Fruit fly (Drosophila melanogaster): ENCODE measurements around the gene fz.
A peak's percentile ranks its signal among the peaks of the same experiment; 100 is the strongest.

fz gene

DNA sequence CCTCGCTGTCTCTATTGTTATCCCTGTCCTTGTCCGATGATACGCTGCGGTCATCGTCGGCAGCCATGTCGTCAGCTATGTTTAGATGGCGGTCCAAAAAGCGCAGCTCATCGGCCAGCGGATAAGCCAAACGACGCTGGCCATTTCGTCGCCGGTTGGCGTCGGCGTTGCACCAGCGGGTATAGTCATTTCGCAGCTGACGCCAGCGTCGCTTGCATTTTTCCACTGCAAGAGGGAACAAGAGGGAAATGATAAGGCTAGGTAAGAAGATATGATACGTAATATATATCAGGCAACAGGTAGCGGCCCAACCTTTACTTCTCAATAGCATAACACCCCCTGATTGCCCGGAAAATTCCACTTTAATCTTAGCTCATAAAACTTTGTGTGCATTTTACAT is 132.5 kb downstream of the fz start:
- TF ChIP-seq CG14711 (tag; optimal IDR thresholded peaks at IDR 0.05) (no peak), pad (GFP tag; optimal IDR thresholded peaks at IDR 0.05) (no peak), toe (GFP tag; optimal IDR thresholded peaks at IDR 0.05) (no peak), CG11617 (GFP tag; optimal IDR thresholded peaks at IDR 0.05) (no peak), CG7101 (tag; optimal IDR thresholded peaks at IDR 0.05) (no peak), Mnt (GFP tag; optimal IDR thresholded peaks at IDR 0.05) (no peak), Crg-1 (GFP tag; optimal IDR thresholded peaks at IDR 0.05) (no peak), CG7045 (GFP tag; optimal IDR thresholded peaks at IDR 0.05) (no peak), tj (GFP tag; optimal IDR thresholded peaks at IDR 0.05) (no peak), Clk (GFP tag; optimal IDR thresholded peaks at IDR 0.05) (no peak), ovo (GFP tag; optimal IDR thresholded peaks at IDR 0.05) (no peak), kay (GFP tag; ENCODE audit: borderline replicate concordance) (no peak), bab1 (GFP tag; optimal IDR thresholded peaks at IDR 0.05) (no peak), Hr96 (GFP tag; optimal IDR thresholded peaks at IDR 0.05) (no peak), cnc (optimal IDR thresholded peaks at IDR 0.05) (no peak), cic (GFP tag; optimal IDR thresholded peaks at IDR 0.05) (no peak), CG1620 (GFP tag; optimal IDR thresholded peaks at IDR 0.05) (no peak)

DNA sequence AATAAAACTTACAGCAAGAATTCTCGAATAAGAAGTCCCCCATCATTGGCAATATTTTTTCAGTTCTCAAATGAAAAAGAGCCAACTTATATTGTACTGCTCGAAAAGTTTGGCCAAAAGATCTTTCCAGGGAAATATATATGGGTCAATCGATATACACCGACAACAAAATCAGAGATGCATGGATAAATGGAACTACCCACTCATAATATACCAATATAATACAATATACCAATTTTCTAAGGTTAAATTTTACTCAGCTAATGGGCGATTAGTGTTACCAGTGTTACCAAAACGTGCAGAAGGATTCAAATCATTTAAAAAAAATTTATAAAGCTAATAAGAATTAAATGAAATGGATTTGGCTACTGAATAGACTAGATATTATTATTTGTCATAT is 134.6 kb downstream of the fz start:
- TF ChIP-seq ovo (GFP tag; optimal IDR thresholded peaks at IDR 0.05) (no peak), toe (GFP tag; optimal IDR thresholded peaks at IDR 0.05) (no peak), Hr96 (GFP tag; optimal IDR thresholded peaks at IDR 0.05) (no peak), Clk (GFP tag; optimal IDR thresholded peaks at IDR 0.05) (no peak), CG12768 (GFP tag; optimal IDR thresholded peaks at IDR 0.05) (no peak), Mnt (GFP tag; optimal IDR thresholded peaks at IDR 0.05) (no peak), CG1620 (GFP tag; optimal IDR thresholded peaks at IDR 0.05) (no peak), CG33017 (tag; optimal IDR thresholded peaks at IDR 0.05) (no peak), CG7045 (GFP tag; optimal IDR thresholded peaks at IDR 0.05) (no peak), cic (GFP tag; optimal IDR thresholded peaks at IDR 0.05) (no peak), cnc (optimal IDR thresholded peaks at IDR 0.05) (no peak)

DNA sequence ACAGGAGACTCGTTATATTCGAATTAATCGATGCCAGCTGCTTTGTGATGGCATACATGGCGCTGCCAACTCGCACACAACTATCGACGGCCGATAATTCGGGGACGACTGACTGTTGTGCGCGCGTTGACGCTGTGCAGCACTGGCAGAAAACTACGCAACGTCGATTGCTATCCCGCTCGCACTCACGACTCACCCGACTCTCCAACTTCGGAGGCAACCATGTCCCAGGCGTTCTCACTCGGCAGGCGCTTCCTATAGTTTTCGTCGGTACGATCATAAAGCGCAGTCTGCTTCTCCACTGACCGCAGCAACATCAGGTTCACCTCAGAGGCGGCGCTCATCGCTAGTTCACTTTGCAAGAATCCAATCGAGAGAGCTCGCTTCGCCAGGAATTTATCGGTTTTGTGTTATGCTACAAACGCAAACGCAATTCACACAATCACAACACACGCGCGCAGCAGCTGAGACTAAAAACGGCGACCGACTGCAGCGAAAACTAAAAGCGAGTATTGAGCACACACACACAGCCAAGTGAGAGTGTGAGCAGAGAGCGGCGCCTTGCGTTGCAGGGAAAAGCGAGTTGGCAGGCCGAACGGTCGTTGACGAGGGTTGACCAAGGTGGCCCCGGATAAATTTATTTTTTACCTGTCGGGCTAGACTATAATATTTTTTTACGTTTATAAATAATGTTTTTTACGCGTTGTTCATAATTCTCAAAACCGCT is 135.4 kb downstream of the fz start, which contains the start of gene stwl:
stwl (minus strand) TSS at position 521 of the 727 bp plus-strand sequence.
- TF ChIP-seq CG5204 (GFP tag; optimal IDR thresholded peaks at IDR 0.05): peak; percentile 53
- no peak for TF ChIP-seq bab1 (GFP tag; optimal IDR thresholded peaks at IDR 0.05)
- peak; percentile 40 for TF ChIP-seq Mnt (GFP tag; optimal IDR thresholded peaks at IDR 0.05)
- TF ChIP-seq CG33017 (tag; optimal IDR thresholded peaks at IDR 0.05): no peak
- no peak for TF ChIP-seq Clk (GFP tag; optimal IDR thresholded peaks at IDR 0.05)
- TF ChIP-seq kay (GFP tag; ENCODE audit: borderline replicate concordance): no peak
- TF ChIP-seq toe (GFP tag; optimal IDR thresholded peaks at IDR 0.05): peak; percentile 65
- peak; percentile 65 for TF ChIP-seq CG1620 (GFP tag; optimal IDR thresholded peaks at IDR 0.05)
- peak; percentile 24 for TF ChIP-seq CG7045 (GFP tag; optimal IDR thresholded peaks at IDR 0.05)
- TF ChIP-seq CG12768 (GFP tag; optimal IDR thresholded peaks at IDR 0.05): no peak
- peak; percentile 23 for TF ChIP-seq Crg-1 (GFP tag; optimal IDR thresholded peaks at IDR 0.05)
- peak; percentile 11 for TF ChIP-seq ovo (GFP tag; optimal IDR thresholded peaks at IDR 0.05)
- peak; percentile 70 for TF ChIP-seq Hr96 (GFP tag; optimal IDR thresholded peaks at IDR 0.05)
- TF ChIP-seq cnc (optimal IDR thresholded peaks at IDR 0.05): no peak
- no peak for TF ChIP-seq CG11617 (GFP tag; optimal IDR thresholded peaks at IDR 0.05)
- TF ChIP-seq pad (GFP tag; optimal IDR thresholded peaks at IDR 0.05): peak; percentile 29
- TF ChIP-seq CG7101 (tag; optimal IDR thresholded peaks at IDR 0.05): peak; percentile 40
- peak; percentile 42 for TF ChIP-seq cic (GFP tag; optimal IDR thresholded peaks at IDR 0.05)
- no peak for TF ChIP-seq tj (GFP tag; optimal IDR thresholded peaks at IDR 0.05)
- TF ChIP-seq CG14711 (tag; optimal IDR thresholded peaks at IDR 0.05): peak; percentile 50

DNA sequence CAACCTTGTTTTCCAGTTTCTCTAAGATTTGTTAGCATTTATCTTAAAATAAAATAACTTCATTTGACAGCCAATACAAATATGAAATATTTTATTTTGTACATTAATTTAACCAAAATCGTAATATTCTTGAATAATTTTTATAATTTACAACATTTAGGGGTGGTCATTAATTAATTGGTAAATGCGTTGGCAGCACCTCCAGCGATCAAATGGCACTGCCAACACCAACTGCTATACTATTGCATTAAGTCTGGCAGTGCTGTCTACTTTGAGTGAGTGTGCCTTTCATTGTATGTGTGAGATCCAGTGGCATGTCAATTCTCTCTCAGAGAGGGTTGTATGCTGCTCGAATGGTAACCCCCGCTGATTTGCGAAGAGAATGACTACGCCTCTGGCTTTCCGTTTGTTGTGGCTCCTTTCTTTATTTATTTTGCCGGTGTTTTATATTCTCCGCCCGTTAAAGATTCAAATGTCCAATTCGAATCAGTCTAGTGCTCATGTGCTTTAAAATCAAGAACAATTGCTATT is 136.1 kb downstream of the fz start, which contains the start of gene CG3919:
CG3919 (plus strand) TSS at position 481 of the 531 bp plus-strand sequence.
- TF ChIP-seq CG7101 (tag; optimal IDR thresholded peaks at IDR 0.05) (peak; percentile 59), CG12768 (GFP tag; optimal IDR thresholded peaks at IDR 0.05) (peak; percentile 45), ovo (GFP tag; optimal IDR thresholded peaks at IDR 0.05) (no peak), CG1620 (GFP tag; optimal IDR thresholded peaks at IDR 0.05) (peak; percentile 34), bab1 (GFP tag; optimal IDR thresholded peaks at IDR 0.05) (peak; percentile 49), CG14711 (tag; optimal IDR thresholded peaks at IDR 0.05) (peak; percentile 13), pad (GFP tag; optimal IDR thresholded peaks at IDR 0.05) (peak; percentile 45), Crg-1 (GFP tag; optimal IDR thresholded peaks at IDR 0.05) (no peak), CG11617 (GFP tag; optimal IDR thresholded peaks at IDR 0.05) (peak; percentile 40), CG5204 (GFP tag; optimal IDR thresholded peaks at IDR 0.05) (peak; percentile 57), kay (GFP tag; ENCODE audit: borderline replicate concordance) (peak; percentile 16), CG33017 (tag; optimal IDR thresholded peaks at IDR 0.05) (no peak), CG7045 (GFP tag; optimal IDR thresholded peaks at IDR 0.05) (peak; percentile 50), toe (GFP tag; optimal IDR thresholded peaks at IDR 0.05) (peak; percentile 65), Mnt (GFP tag; optimal IDR thresholded peaks at IDR 0.05) (peak; percentile 14)

DNA sequence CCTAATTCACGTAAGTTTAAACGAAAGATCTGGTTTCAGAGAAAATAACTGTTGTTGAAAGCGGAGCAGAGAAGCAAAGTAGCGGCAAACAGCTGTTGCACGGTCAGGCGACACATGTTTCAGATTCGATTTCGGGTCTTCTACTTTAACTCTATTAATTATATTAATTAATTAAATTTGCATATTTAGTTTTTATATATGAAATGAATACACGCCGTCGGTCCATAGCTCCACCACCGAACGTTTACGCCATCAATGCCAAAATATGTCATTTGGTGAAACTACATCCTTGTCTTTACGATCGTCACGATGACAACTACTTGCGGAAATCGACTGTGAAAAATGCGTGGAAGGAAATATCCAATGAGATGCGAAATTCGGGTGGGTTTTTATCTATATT is 136.7 kb downstream of the fz start:
- no peak for TF ChIP-seq CG7045 (GFP tag; optimal IDR thresholded peaks at IDR 0.05)
- peak; percentile 20 for TF ChIP-seq CG33017 (tag; optimal IDR thresholded peaks at IDR 0.05)
- no peak for TF ChIP-seq CG1620 (GFP tag; optimal IDR thresholded peaks at IDR 0.05)
- TF ChIP-seq CG12768 (GFP tag; optimal IDR thresholded peaks at IDR 0.05): no peak
- TF ChIP-seq cnc (optimal IDR thresholded peaks at IDR 0.05): no peak
- TF ChIP-seq toe (GFP tag; optimal IDR thresholded peaks at IDR 0.05): no peak
- no peak for TF ChIP-seq Clk (GFP tag; optimal IDR thresholded peaks at IDR 0.05)
- TF ChIP-seq CG14711 (tag; optimal IDR thresholded peaks at IDR 0.05): peak; percentile 19
- TF ChIP-seq Hr96 (GFP tag; optimal IDR thresholded peaks at IDR 0.05): no peak
- no peak for TF ChIP-seq pad (GFP tag; optimal IDR thresholded peaks at IDR 0.05)
- peak; percentile 16 for TF ChIP-seq CG7101 (tag; optimal IDR thresholded peaks at IDR 0.05)
- no peak for TF ChIP-seq cic (GFP tag; optimal IDR thresholded peaks at IDR 0.05)
- TF ChIP-seq CG11617 (GFP tag; optimal IDR thresholded peaks at IDR 0.05): no peak
- peak; percentile 9 for TF ChIP-seq ovo (GFP tag; optimal IDR thresholded peaks at IDR 0.05)
- peak; percentile 45 for TF ChIP-seq bab1 (GFP tag; optimal IDR thresholded peaks at IDR 0.05)
- TF ChIP-seq kay (GFP tag; ENCODE audit: borderline replicate concordance): no peak

Data from whole organism, adult.